Fruit fly (Drosophila melanogaster) whole organism, adult: ENCODE data around the gene CG14441.

Source experiments
- CG12768 ChIP-seq: fragments of 200-800 bp; sonication (Bioruptor generic); optimal IDR thresholded peaks from 2 replicates; lab custom pipeline; 2017; ENCODE audit warnings: missing biosample characterization, missing genetic modification characterization, mild to moderate bottlenecking, moderate library complexity, missing genetic modification reagents
- CG14711 ChIP-seq: fragments of 200-800 bp; sonication (Bioruptor generic); optimal IDR thresholded peaks from 2 replicates; lab custom pipeline; 2018; ENCODE audit warnings: missing biosample characterization, mild to moderate bottlenecking, missing genetic modification characterization, moderate library complexity
- CG1620 ChIP-seq: fragments of 200-800 bp; sonication (Bioruptor generic); optimal IDR thresholded peaks from 2 replicates; lab custom pipeline; 2016; ENCODE audit warnings: missing biosample characterization, missing genetic modification characterization
- CG33017 ChIP-seq: fragments of 200-800 bp; sonication (Bioruptor generic); optimal IDR thresholded peaks from 2 replicates; lab custom pipeline; 2018; ENCODE audit warnings: missing biosample characterization, mild to moderate bottlenecking, missing genetic modification characterization, moderate library complexity
- CG5204 ChIP-seq: fragments of 200-800 bp; sonication (Bioruptor generic); optimal IDR thresholded peaks from 2 replicates; lab custom pipeline; 2016; ENCODE audit warnings: missing biosample characterization, missing genetic modification characterization
- CG7045 ChIP-seq: fragments of 200-800 bp; sonication (Bioruptor generic); optimal IDR thresholded peaks from 2 replicates; lab custom pipeline; 2017; ENCODE audit warnings: missing biosample characterization, mild to moderate bottlenecking, missing genetic modification characterization
- Hr96 ChIP-seq: fragments of 200-800 bp; sonication (Bioruptor generic); optimal IDR thresholded peaks from 2 replicates; lab custom pipeline; 2016; ENCODE audit warnings: missing biosample characterization, missing genetic modification characterization
- Mnt ChIP-seq: fragments of 200-800 bp; sonication (Bioruptor generic); optimal IDR thresholded peaks from 2 replicates; lab custom pipeline; 2016; ENCODE audit warnings: missing biosample characterization, mild to moderate bottlenecking, missing genetic modification characterization
- bab1 ChIP-seq: fragments of 200-800 bp; sonication (Bioruptor generic); optimal IDR thresholded peaks from 3 replicates; lab custom pipeline; 2019; ENCODE audit warnings: missing biosample characterization, mild to moderate bottlenecking, missing genetic modification characterization, moderate library complexity
- kay ChIP-seq: fragments of 200-800 bp; sonication (Bioruptor generic); peaks from one replicate; lab custom pipeline; 2016; ENCODE audit warnings: missing biosample characterization, missing genetic modification characterization, borderline replicate concordance
- pad ChIP-seq: fragments of 200-800 bp; sonication (Bioruptor generic); optimal IDR thresholded peaks from 3 replicates; lab custom pipeline; 2017; ENCODE audit warnings: missing biosample characterization, missing genetic modification characterization, mild to moderate bottlenecking, moderate library complexity, missing genetic modification reagents

DNA sequence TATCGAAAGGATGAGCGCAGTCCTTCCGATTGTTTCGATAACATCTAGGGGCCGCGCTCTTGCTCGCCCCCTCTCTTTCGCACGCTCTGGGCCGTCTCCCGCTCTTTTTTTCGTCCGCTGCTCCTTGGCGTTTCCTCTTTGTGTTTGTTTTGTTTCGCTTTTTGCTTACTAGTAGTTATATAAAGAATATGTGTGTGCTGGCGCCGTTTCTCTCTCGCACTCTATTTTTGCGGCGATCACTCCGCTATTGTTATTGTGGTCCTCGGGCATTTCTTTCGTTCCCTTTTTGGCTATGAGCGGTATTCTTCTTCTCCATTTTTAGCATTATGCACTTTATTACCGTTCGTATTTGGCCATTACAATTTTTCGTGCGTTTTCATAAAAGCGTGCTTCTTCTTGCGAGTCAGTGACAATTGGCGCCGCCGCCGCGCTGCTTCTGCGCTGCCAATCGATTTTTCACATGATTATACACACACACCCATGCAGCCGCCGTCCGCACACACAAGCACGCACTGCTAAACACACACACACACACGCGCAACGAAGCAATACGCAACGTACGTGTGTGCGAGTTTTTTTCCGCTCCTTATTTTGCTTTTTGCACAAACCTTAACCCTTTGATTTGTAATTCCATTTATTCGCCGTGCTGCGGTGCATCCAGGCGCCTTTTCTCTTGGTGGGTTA lies 5.1 kb upstream of the CG14441 start:
- TF ChIP-seq Mnt (peak; percentile 41), CG1620 (GFP tag; lab: Kevin White, UChicago) (no peak), CG7045 (GFP tag; lab: Kevin White, UChicago) (no peak), bab1 (GFP tag; lab: Kevin White, UChicago) (peak; percentile 32), Hr96 (GFP tag; lab: Kevin White, UChicago) (no peak), kay (GFP tag; lab: Kevin White, UChicago) (no peak), CG12768 (no peak), CG33017 (tag; lab: Kevin White, UChicago) (no peak), CG14711 (no peak), CG5204 (GFP tag; lab: Kevin White, UChicago) (no peak), pad (GFP tag; lab: Kevin White, UChicago) (no peak)
